Fruit fly (Drosophila melanogaster): Measurements from ENCODE around the gene CG3857.

Gene CG3857

dm6 chrX:1964409-1965345, 24.8 kb upstream of the CG3857 start (continued):
- no peak for TF ChIP-seq pb (GFP tag; optimal IDR thresholded peaks at IDR 0.05)
- no peak for TF ChIP-seq tx (GFP tag; optimal IDR thresholded peaks at IDR 0.05)
- TF ChIP-seq Blimp-1 (GFP tag; optimal IDR thresholded peaks at IDR 0.05): peak; percentile 57
- TF ChIP-seq B-H1 (GFP tag; IDR thresholded peaks at IDR 0.05): no peak
- TF ChIP-seq CG7786 (GFP tag; optimal IDR thresholded peaks at IDR 0.05): no peak
- TF ChIP-seq salm (tag; optimal IDR thresholded peaks at IDR 0.05): no peak
- no peak for TF ChIP-seq ranshi (GFP tag; IDR thresholded peaks at IDR 0.05)
- TF ChIP-seq bigmax (GFP tag; optimal IDR thresholded peaks at IDR 0.05): peak; percentile 55
- no peak for TF ChIP-seq CG8359 (GFP tag; optimal IDR thresholded peaks at IDR 0.05; ENCODE audit: borderline replicate concordance)
- no peak for TF ChIP-seq CG17829 (tag; optimal IDR thresholded peaks at IDR 0.05)
- no peak for TF ChIP-seq CG7928 (GFP tag; optimal IDR thresholded peaks at IDR 0.05)
- TF ChIP-seq eyg (GFP tag; optimal IDR thresholded peaks at IDR 0.05): no peak
- peak; percentile 62 for TF ChIP-seq crol (GFP tag; IDR thresholded peaks at IDR 0.05)
- TF ChIP-seq ind (GFP tag; optimal IDR thresholded peaks at IDR 0.05): no peak
- TF ChIP-seq abd-A (tag; optimal IDR thresholded peaks at IDR 0.05): no peak
- TF ChIP-seq slou (GFP tag; optimal IDR thresholded peaks at IDR 0.05): no peak
- TF ChIP-seq oc (tag; optimal IDR thresholded peaks at IDR 0.05): no peak
- no peak for TF ChIP-seq disco-r (GFP tag; optimal IDR thresholded peaks at IDR 0.05)
- peak; percentile 11 for TF ChIP-seq Med (GFP tag)
- TF ChIP-seq CG1832 (GFP tag; optimal IDR thresholded peaks at IDR 0.05): peak; percentile 9
- no peak for TF ChIP-seq CG8281 (tag; optimal IDR thresholded peaks at IDR 0.05)
- no peak for TF ChIP-seq CG17328 (GFP tag; IDR thresholded peaks at IDR 0.05)
- no peak for TF ChIP-seq Atf6 (GFP tag; IDR thresholded peaks at IDR 0.05)
- no peak for TF ChIP-seq cas (GFP tag; IDR thresholded peaks at IDR 0.05)
- no peak for TF ChIP-seq CG34422 (GFP tag; IDR thresholded peaks at IDR 0.05)
- peak in 1 of 2 experiments; percentile 75 for TF ChIP-seq eve (GFP tag; optimal IDR thresholded peaks at IDR 0.05)
- TF ChIP-seq C15 (GFP tag; IDR thresholded peaks at IDR 0.05): no peak
- no peak for TF ChIP-seq seq (GFP tag; IDR thresholded peaks at IDR 0.05)
- TF ChIP-seq esg (GFP tag; conservative IDR thresholded peaks at IDR 0.05): no peak
- no peak for TF ChIP-seq NK7.1 (GFP tag; optimal IDR thresholded peaks at IDR 0.05)
- TF ChIP-seq Oaz (GFP tag; IDR thresholded peaks at IDR 0.05): no peak
- 0 out of 2 replicates have a peak, but pooled peaks have one; percentile 7 for TF ChIP-seq bbx (GFP tag; IDR thresholded peaks at IDR 0.05; ENCODE audit: partially characterized antibody)
- no peak for TF ChIP-seq HHEX (GFP tag; optimal IDR thresholded peaks at IDR 0.05)
- no peak for TF ChIP-seq CG4282 (GFP tag; optimal IDR thresholded peaks at IDR 0.05)
- TF ChIP-seq run (tag; optimal IDR thresholded peaks at IDR 0.05): no peak
- TF ChIP-seq chinmo (GFP tag; IDR thresholded peaks at IDR 0.05; ENCODE audit: partially characterized antibody): no peak
- peak; percentile 84; the same call in 1 of the 2 replicates for TF ChIP-seq vvl (GFP tag; IDR thresholded peaks at IDR 0.05)
- peak; percentile 59 to 78 for TF ChIP-seq Trl (optimal IDR thresholded peaks at IDR 0.05)
- TF ChIP-seq Trl (GFP tag; optimal IDR thresholded peaks at IDR 0.05): no peak
- TF ChIP-seq CG6791 (GFP tag; IDR thresholded peaks at IDR 0.05; ENCODE audit: partially characterized antibody): no peak
- no peak for TF ChIP-seq Usf (GFP tag; optimal IDR thresholded peaks at IDR 0.05)
- no peak for TF ChIP-seq lab (GFP tag; optimal IDR thresholded peaks at IDR 0.05)
- no peak for TF ChIP-seq CG33213 (GFP tag; optimal IDR thresholded peaks at IDR 0.05)
- no peak for TF ChIP-seq fd102C (GFP tag; optimal IDR thresholded peaks at IDR 0.05)
- no peak for TF ChIP-seq gcm2 (GFP tag; optimal IDR thresholded peaks at IDR 0.05)
- TF ChIP-seq H2.0 (GFP tag; IDR thresholded peaks at IDR 0.05): no peak
- no peak for TF ChIP-seq CG12744 (GFP tag; optimal IDR thresholded peaks at IDR 0.05)
- TF ChIP-seq prd (optimal IDR thresholded peaks at IDR 0.05): no peak
- no peak for TF ChIP-seq prd (GFP tag; IDR thresholded peaks at IDR 0.05)
- TF ChIP-seq Xrp1 (GFP tag; IDR thresholded peaks at IDR 0.05): no peak

Data from whole organism, embryonic.